Worm (Caenorhabditis elegans) whole organism, mixed stage, embryonic: Measurements from ENCODE around the gene dro-1.
A peak's percentile ranks its signal among the peaks of the same experiment; 100 is the strongest.

Experiments used
- M03D4.4 ChIP-seq: sonication (generic microtip); optimal IDR thresholded peaks from 2 replicates; lab custom pipeline; 2017; ENCODE audit warnings: mild to moderate bottlenecking, missing genetic modification characterization, missing compliant biosample characterization
- bed-3 ChIP-seq: fragments of 200-800 bp; sonication (Bioruptor generic); optimal IDR thresholded peaks from 3 replicates; lab custom pipeline; 2018; ENCODE audit warnings: mild to moderate bottlenecking, missing genetic modification characterization, moderate library complexity, missing compliant biosample characterization
- ceh-39 ChIP-seq: fragments of 150-350 bp; optimal IDR thresholded peaks from 2 replicates; lab custom pipeline; 2014; ENCODE audit warnings: missing biosample characterization, missing genetic modification characterization
- ceh-43 ChIP-seq: fragments of 200-800 bp; sonication (Bioruptor generic); optimal IDR thresholded peaks from 2 replicates; lab custom pipeline; 2018; ENCODE audit warnings: mild to moderate bottlenecking, missing genetic modification characterization, moderate library complexity, missing compliant biosample characterization
- ceh-83 ChIP-seq: fragments of 200-800 bp; sonication (Bioruptor generic); optimal IDR thresholded peaks from 2 replicates; lab custom pipeline; 2018; ENCODE audit warnings: mild to moderate bottlenecking, missing genetic modification characterization, missing compliant biosample characterization
- ces-1 ChIP-seq: fragments of 150-350 bp; optimal IDR thresholded peaks from 2 replicates; lab custom pipeline; 2014; ENCODE audit warnings: missing biosample characterization, missing genetic modification reagents, missing genetic modification characterization
- cnd-1 ChIP-seq: fragments of 200-800 bp; sonication (Bioruptor generic); optimal IDR thresholded peaks from 2 replicates; lab custom pipeline; 2018; ENCODE audit warnings: mild to moderate bottlenecking, missing genetic modification characterization, missing compliant biosample characterization
- drap-1 ChIP-seq: fragments of 200-800 bp; sonication (Bioruptor generic); optimal IDR thresholded peaks from 3 replicates; lab custom pipeline; 2018; ENCODE audit warnings: mild to moderate bottlenecking, missing genetic modification characterization, missing compliant biosample characterization
- elt-1 ChIP-seq: sonication (generic microtip); optimal IDR thresholded peaks from 2 replicates; lab custom pipeline; 2017; ENCODE audit warnings: missing genetic modification characterization, mild to moderate bottlenecking, missing compliant biosample characterization, antibody characterized with exemption, moderate library complexity, borderline replicate concordance; ENCODE audit not compliant: insufficient read depth
- elt-3 ChIP-seq: fragments of 150-350 bp; optimal IDR thresholded peaks from 2 replicates; lab custom pipeline; 2014; ENCODE audit warnings: missing biosample characterization, missing genetic modification characterization
- flh-1 ChIP-seq: fragments of 200-800 bp; sonication (Bioruptor generic); optimal IDR thresholded peaks from 2 replicates; lab custom pipeline; 2018; ENCODE audit warnings: mild to moderate bottlenecking, missing genetic modification characterization, moderate library complexity, missing compliant biosample characterization
- ham-2 ChIP-seq: fragments of 200-800 bp; sonication (Bioruptor generic); optimal IDR thresholded peaks from 2 replicates; lab custom pipeline; 2018; ENCODE audit warnings: mild to moderate bottlenecking, missing genetic modification characterization, missing compliant biosample characterization
- lin-32 ChIP-seq: fragments of 200-800 bp; sonication (Bioruptor generic); optimal IDR thresholded peaks from 2 replicates; lab custom pipeline; 2018; ENCODE audit warnings: mild to moderate bottlenecking, missing genetic modification characterization, missing compliant biosample characterization
- lsy-2 ChIP-seq: fragments of 150-350 bp; optimal IDR thresholded peaks from 2 replicates; lab custom pipeline; 2014; ENCODE audit warnings: missing biosample characterization, missing genetic modification characterization
- mab-5 ChIP-seq: fragments of 150-350 bp; optimal IDR thresholded peaks from 2 replicates; lab custom pipeline; 2014; ENCODE audit warnings: missing biosample characterization, missing genetic modification characterization
- mls-2 ChIP-seq: sonication (generic microtip); optimal IDR thresholded peaks from 2 replicates; lab custom pipeline; 2016; ENCODE audit warnings: mild to moderate bottlenecking, missing genetic modification characterization, moderate library complexity, missing compliant biosample characterization
- nhr-2 ChIP-seq: fragments of 150-350 bp; optimal IDR thresholded peaks from 2 replicates; lab custom pipeline; 2014; ENCODE audit warnings: missing biosample characterization, missing genetic modification characterization
- nhr-237 ChIP-seq: fragments of 150-350 bp; optimal IDR thresholded peaks from 2 replicates; lab custom pipeline; 2014; ENCODE audit warnings: missing biosample characterization, missing genetic modification characterization
- nhr-28 ChIP-seq: fragments of 150-350 bp; optimal IDR thresholded peaks from 2 replicates; lab custom pipeline; 2014; ENCODE audit warnings: missing biosample characterization, missing genetic modification characterization
- nhr-76 ChIP-seq: sonication (generic microtip); optimal IDR thresholded peaks from 2 replicates; lab custom pipeline; 2017; ENCODE audit warnings: missing biosample characterization, missing genetic modification characterization
- pha-4 ChIP-seq: fragments of 150-350 bp; optimal IDR thresholded peaks from 2 replicates; lab custom pipeline; 2018; ENCODE audit warnings: missing biosample characterization, missing genetic modification reagents, missing genetic modification characterization
- sem-2 ChIP-seq: fragments of 200-800 bp; sonication (Bioruptor generic); optimal IDR thresholded peaks from 2 replicates; lab custom pipeline; 2018; ENCODE audit warnings: mild to moderate bottlenecking, missing genetic modification characterization, missing compliant biosample characterization
- sptf-1 ChIP-seq: sonication (generic microtip); optimal IDR thresholded peaks from 2 replicates; lab custom pipeline; 2017; ENCODE audit warnings: mild to moderate bottlenecking, missing genetic modification characterization, moderate library complexity, missing compliant biosample characterization
- tbx-8 ChIP-seq: fragments of 200-800 bp; sonication (Bioruptor generic); optimal IDR thresholded peaks from 2 replicates; lab custom pipeline; 2018; ENCODE audit warnings: mild to moderate bottlenecking, missing genetic modification characterization, moderate library complexity, missing compliant biosample characterization
- unc-39 ChIP-seq: fragments of 150-350 bp; optimal IDR thresholded peaks from 2 replicates; lab custom pipeline; 2014; ENCODE audit warnings: missing biosample characterization, missing genetic modification characterization
- unc-62 ChIP-seq: fragments of 150-350 bp; optimal IDR thresholded peaks from 2 replicates; lab custom pipeline; 2014; ENCODE audit warnings: missing biosample characterization, missing genetic modification reagents, missing genetic modification characterization
- ztf-11 ChIP-seq: fragments of 150-350 bp; optimal IDR thresholded peaks from 2 replicates; lab custom pipeline; 2014; ENCODE audit warnings: missing biosample characterization, missing genetic modification characterization

The dro-1 gene

ce11 chrIII:13343562-13344139 is 1.2 kb downstream of the dro-1 start:
- TF ChIP-seq nhr-237 (tag; lab: Kevin White, UChicago) (no peak), mab-5 (tag; lab: Kevin White, UChicago) (no peak), cnd-1 (no peak), sptf-1 (no peak), nhr-2 (tag; lab: Kevin White, UChicago) (no peak)

- TF ChIP-seq nhr-237 (tag; lab: Kevin White, UChicago) (peak; percentile 5), nhr-28 (peak; percentile 16), ceh-83 (GFP tag; lab: Kevin White, UChicago) (no peak)
- TF ChIP-seq, all 35 proteins: peak for 2
These were observed 2.2 kb downstream of the dro-1 start, which contains the start of gene acaa-2 for ce11 chrIII:13344538-13345136. TSS of gene acaa-2 (plus strand) at chrIII:13344937.

DNA sequence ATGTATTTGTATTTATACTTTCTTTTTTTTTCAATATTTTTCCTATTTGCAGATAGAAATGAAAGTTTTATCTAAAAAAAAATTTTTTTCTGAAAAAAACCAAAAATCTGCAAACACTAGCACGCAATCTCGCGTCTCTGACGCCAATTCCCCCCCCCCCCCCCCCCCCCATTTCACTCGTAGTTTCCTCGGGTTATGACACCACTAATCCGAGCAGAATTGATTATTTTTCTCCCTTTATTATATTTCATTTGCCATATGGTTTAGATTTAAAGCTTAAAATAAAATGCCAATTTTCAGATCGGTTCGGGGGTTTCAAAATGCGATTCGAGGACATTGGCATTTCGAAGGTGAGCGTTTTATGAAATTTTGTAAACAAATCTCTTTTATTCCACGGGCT is 4.3 kb downstream of the dro-1 start, which contains the start of gene mtm-6:
TSS of gene mtm-6 (plus strand) at position 301 of the 400 bp plus-strand sequence.
- TF ChIP-seq bed-3 (GFP tag; lab: Kevin White, UChicago) (no peak), nhr-28 (no peak), ztf-11 (tag; lab: Kevin White, UChicago) (no peak), flh-1 (GFP tag; lab: Kevin White, UChicago) (no peak), mab-5 (tag; lab: Kevin White, UChicago) (no peak), unc-39 (tag; lab: Kevin White, UChicago) (no peak), ces-1 (GFP tag; lab: Kevin White, UChicago) (no peak), sptf-1 (no peak), ceh-43 (GFP tag; lab: Kevin White, UChicago) (no peak), nhr-237 (tag; lab: Kevin White, UChicago) (no peak), drap-1 (GFP tag; lab: Kevin White, UChicago) (no peak), ham-2 (GFP tag; lab: Kevin White, UChicago) (no peak), cnd-1 (no peak), mls-2 (tag; lab: Kevin White, UChicago) (no peak), elt-1 (tag; lab: Kevin White, UChicago) (no peak), ceh-39 (no peak), lsy-2 (tag; lab: Kevin White, UChicago) (no peak), M03D4.4 (tag; lab: Kevin White, UChicago) (no peak), tbx-8 (no peak), nhr-2 (tag; lab: Kevin White, UChicago) (no peak)

- no peak for TF ChIP-seq nhr-28
- TF ChIP-seq ces-1 (GFP tag; lab: Kevin White, UChicago): peak; percentile 3
These were observed 5.4 kb downstream of the dro-1 start for ce11 chrIII:13347782-13348327.

DNA sequence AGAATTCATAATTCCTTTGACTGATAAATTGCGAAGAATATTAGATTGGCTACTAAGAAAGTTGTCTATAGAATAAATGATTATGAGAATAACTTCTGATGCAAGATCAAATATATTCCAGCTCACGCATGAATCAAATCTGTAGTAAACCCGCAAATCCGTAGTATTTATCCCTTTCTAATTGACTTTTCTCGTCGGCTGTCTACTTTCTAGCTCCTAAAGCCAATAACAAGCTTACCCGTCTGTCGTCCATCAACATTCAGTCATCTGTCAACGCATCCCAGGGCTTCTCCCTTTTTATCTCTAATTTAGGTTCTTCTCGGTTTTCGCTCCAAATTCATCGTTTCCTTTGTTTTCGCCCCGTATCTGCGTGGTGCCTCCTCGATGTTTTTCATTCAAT is 6.4 kb downstream of the dro-1 start:
- TF ChIP-seq elt-3 (tag; lab: Kevin White, UChicago) (no peak), unc-62 (GFP tag; lab: Kevin White, UChicago) (peak; percentile 25), tbx-8 (no peak), mls-2 (tag; lab: Kevin White, UChicago) (no peak), ces-1 (GFP tag; lab: Kevin White, UChicago) (peak; percentile 91), nhr-76 (no peak)

ce11 chrIII:13350964-13351363 is 8.5 kb downstream of the dro-1 start:
- TF ChIP-seq pha-4 (no peak), ces-1 (GFP tag; lab: Kevin White, UChicago) (peak; percentile 26), lin-32 (GFP tag; lab: Kevin White, UChicago) (no peak), bed-3 (GFP tag; lab: Kevin White, UChicago) (no peak)
- TF ChIP-seq, all 35 proteins: peak for 1

DNA sequence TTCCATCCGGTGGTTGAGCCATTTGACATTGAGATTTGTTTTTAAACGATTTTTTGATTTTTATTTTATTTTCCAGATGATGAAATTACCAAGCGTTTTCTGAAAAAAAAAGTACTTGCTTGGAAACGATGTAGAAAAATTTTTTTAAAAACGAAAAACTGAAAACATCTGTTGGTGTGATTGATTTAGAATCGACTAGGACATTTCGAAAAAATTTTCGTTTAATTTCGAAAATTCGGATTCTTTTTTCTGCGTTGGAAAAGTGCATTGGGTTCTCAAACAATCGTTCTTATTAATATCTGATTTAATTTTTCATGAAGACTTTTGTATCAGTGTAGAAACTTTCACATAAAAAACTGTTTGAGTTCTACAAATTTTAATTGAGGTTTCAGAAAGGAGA is 16.8 kb downstream of the dro-1 start, which contains the start of gene F53A2.9:
TSS of gene F53A2.9 (minus strand) at position 101 of the 400 bp plus-strand sequence.
- TF ChIP-seq sem-2 (GFP tag; lab: Kevin White, UChicago) (no peak), drap-1 (GFP tag; lab: Kevin White, UChicago) (no peak), M03D4.4 (tag; lab: Kevin White, UChicago) (no peak)
